Fruit fly (Drosophila melanogaster) whole organism, embryonic: ENCODE measurements around the gene CG31922.

ENCODE experiments used
- CG10209 ChIP-seq: fragments of 200-800 bp; sonication (Bioruptor generic); optimal IDR thresholded peaks from 3 replicates; lab custom pipeline; 2017; ENCODE audit warnings: missing biosample characterization, mild to moderate bottlenecking, missing genetic modification characterization, missing genetic modification reagents
- CG12391 ChIP-seq: fragments of 200-800 bp; sonication (Bioruptor generic); optimal IDR thresholded peaks from 3 replicates; lab custom pipeline; 2018; ENCODE audit warnings: missing biosample characterization, mild to moderate bottlenecking, missing genetic modification characterization, moderate library complexity
- CG13287 ChIP-seq: fragments of 200-800 bp; sonication (Bioruptor generic); IDR thresholded peaks from 2 replicates; pipeline ENCODE4 v1.3.6; 2022; ENCODE audit warnings: missing biosample characterization, missing genetic modification characterization; ENCODE audit not compliant: partially characterized antibody
- CG13424 ChIP-seq: fragments of 200-800 bp; sonication (Bioruptor generic); optimal IDR thresholded peaks from 2 replicates; lab custom pipeline; 2019; ENCODE audit warnings: missing biosample characterization, mild to moderate bottlenecking, missing genetic modification characterization, moderate library complexity
- CG13775 ChIP-seq: fragments of 200-800 bp; sonication (Bioruptor generic); optimal IDR thresholded peaks from 3 replicates; lab custom pipeline; 2017; ENCODE audit warnings: missing biosample characterization, mild to moderate bottlenecking, missing genetic modification characterization
- CG15269 ChIP-seq: fragments of 200-800 bp; sonication (Bioruptor generic); optimal IDR thresholded peaks from 2 replicates; lab custom pipeline; 2018; ENCODE audit warnings: missing biosample characterization, mild to moderate bottlenecking, missing genetic modification characterization, moderate library complexity
- CG17385 ChIP-seq: fragments of 200-800 bp; sonication (Bioruptor generic); optimal IDR thresholded peaks from 3 replicates; lab custom pipeline; 2018; ENCODE audit warnings: missing biosample characterization, mild to moderate bottlenecking, missing genetic modification characterization
- CG18599 ChIP-seq: fragments of 200-800 bp; sonication (Bioruptor generic); optimal IDR thresholded peaks from 3 replicates; lab custom pipeline; 2017; ENCODE audit warnings: missing biosample characterization, missing genetic modification characterization, mild to moderate bottlenecking, moderate library complexity, missing genetic modification reagents
- CG2678 ChIP-seq: fragments of 200-800 bp; sonication (Bioruptor generic); optimal IDR thresholded peaks from 3 replicates; lab custom pipeline; 2019; ENCODE audit warnings: missing biosample characterization, mild to moderate bottlenecking, missing genetic modification characterization, moderate library complexity
- CG2712 ChIP-seq: fragments of 200-800 bp; optimal IDR thresholded peaks from 3 replicates; lab custom pipeline; 2019; ENCODE audit warnings: missing biosample characterization, mild to moderate bottlenecking, missing genetic modification characterization, moderate library complexity
- CG30403 ChIP-seq: fragments of 200-800 bp; sonication (Bioruptor generic); optimal IDR thresholded peaks from 3 replicates; lab custom pipeline; 2016; ENCODE audit warnings: missing biosample characterization, missing genetic modification characterization
- CG31441 ChIP-seq: fragments of 200-800 bp; sonication (Bioruptor generic); IDR thresholded peaks from 2 replicates; pipeline ENCODE4 v1.3.6; 2022; ENCODE audit warnings: missing biosample characterization, missing genetic modification characterization
- CG3281 ChIP-seq: fragments of 200-800 bp; sonication (Bioruptor generic); optimal IDR thresholded peaks from 3 replicates; lab custom pipeline; 2017; ENCODE audit warnings: missing biosample characterization, mild to moderate bottlenecking, missing genetic modification characterization
- CG7556 ChIP-seq: fragments of 200-800 bp; sonication (Bioruptor generic); optimal IDR thresholded peaks from 2 replicates; lab custom pipeline; 2017; ENCODE audit warnings: missing biosample characterization, mild to moderate bottlenecking, missing genetic modification characterization
- CG7839 ChIP-seq: fragments of 200-800 bp; sonication (Bioruptor generic); optimal IDR thresholded peaks from 3 replicates; lab custom pipeline; 2018; ENCODE audit warnings: missing biosample characterization, mild to moderate bottlenecking, missing genetic modification characterization, moderate library complexity
- CG8924 ChIP-seq: fragments of 200-800 bp; optimal IDR thresholded peaks from 3 replicates; lab custom pipeline; 2019; ENCODE audit warnings: missing biosample characterization, mild to moderate bottlenecking, missing genetic modification characterization, moderate library complexity
- CG9727 ChIP-seq: fragments of 200-800 bp; sonication (Bioruptor generic); optimal IDR thresholded peaks from 3 replicates; lab custom pipeline; 2017; ENCODE audit warnings: missing biosample characterization, mild to moderate bottlenecking, missing genetic modification characterization
- CG9932 ChIP-seq: fragments of 200-800 bp; sonication (Bioruptor generic); IDR thresholded peaks from 2 replicates; pipeline ENCODE4 v1.3.6; 2022; ENCODE audit warnings: missing biosample characterization, missing genetic modification characterization
- CoRest ChIP-seq: fragments of 200-800 bp; sonication (Bioruptor generic); optimal IDR thresholded peaks from 3 replicates; lab custom pipeline; 2018; ENCODE audit warnings: missing biosample characterization, mild to moderate bottlenecking, missing genetic modification characterization, moderate library complexity
- Dfd ChIP-seq, 2 experiments: fragments of >200 bp; optimal IDR thresholded peaks; 2 replicates each; lab custom pipeline; 2017; ENCODE audit warnings: missing biosample characterization in 2 of 2, missing genetic modification characterization in 2 of 2
- Dref ChIP-seq: fragments of 200-800 bp; sonication (Bioruptor generic); IDR thresholded peaks from 2 replicates; pipeline ENCODE4 v1.3.6; 2022; ENCODE audit warnings: missing biosample characterization, missing genetic modification characterization
- Fer1 ChIP-seq: fragments of 200-800 bp; sonication (Bioruptor generic); optimal IDR thresholded peaks from 2 replicates; lab custom pipeline; 2017; ENCODE audit warnings: missing biosample characterization, mild to moderate bottlenecking, missing genetic modification characterization
- HHEX ChIP-seq: fragments of 200-800 bp; sonication (Bioruptor generic); optimal IDR thresholded peaks from 3 replicates; lab custom pipeline; 2017; ENCODE audit warnings: missing biosample characterization, mild to moderate bottlenecking, missing genetic modification characterization, missing genetic modification reagents
- Hmr ChIP-seq: fragments of 200-800 bp; sonication (Bioruptor generic); optimal IDR thresholded peaks from 3 replicates; lab custom pipeline; 2017; ENCODE audit warnings: mild to moderate bottlenecking, missing biosample characterization, missing genetic modification reagents, missing genetic modification characterization
- Max ChIP-seq: fragments of 200-800 bp; sonication (Bioruptor generic); optimal IDR thresholded peaks from 2 replicates; lab custom pipeline; 2016; ENCODE audit warnings: missing biosample characterization, mild to moderate bottlenecking, missing genetic modification characterization
- Meics ChIP-seq: fragments of 200-800 bp; sonication (Bioruptor generic); optimal IDR thresholded peaks from 2 replicates; lab custom pipeline; 2017; ENCODE audit warnings: missing biosample characterization, mild to moderate bottlenecking, missing genetic modification characterization
- Optix ChIP-seq: fragments of 200-800 bp; sonication (Bioruptor generic); IDR thresholded peaks from 3 replicates; pipeline ENCODE4 v1.3.6; 2022; ENCODE audit warnings: missing biosample characterization, missing genetic modification characterization
- PHDP ChIP-seq: fragments of 200-800 bp; sonication (Bioruptor generic); optimal IDR thresholded peaks from 3 replicates; lab custom pipeline; 2018; ENCODE audit warnings: missing biosample characterization, mild to moderate bottlenecking, missing genetic modification characterization, moderate library complexity
- Xbp1 ChIP-seq: fragments of 200-800 bp; sonication (Bioruptor generic); optimal IDR thresholded peaks from 3 replicates; lab custom pipeline; 2016; ENCODE audit warnings: missing biosample characterization, mild to moderate bottlenecking, missing genetic modification characterization
- az2 ChIP-seq: fragments of 200-800 bp; sonication (Bioruptor generic); optimal IDR thresholded peaks from 3 replicates; lab custom pipeline; 2016; ENCODE audit warnings: missing biosample characterization, missing genetic modification characterization
- bcd ChIP-seq: fragments of 200-800 bp; sonication (Bioruptor generic); optimal IDR thresholded peaks from 2 replicates; lab custom pipeline; 2017; ENCODE audit warnings: missing biosample characterization, mild to moderate bottlenecking, missing genetic modification characterization
- caup ChIP-seq: fragments of 200-800 bp; sonication (Bioruptor generic); optimal IDR thresholded peaks from 3 replicates; lab custom pipeline; 2017; ENCODE audit warnings: missing biosample characterization, mild to moderate bottlenecking, missing genetic modification characterization, moderate library complexity; ENCODE audit not compliant: severe bottlenecking
- fd64A ChIP-seq: fragments of 200-800 bp; sonication (Bioruptor generic); optimal IDR thresholded peaks from 3 replicates; lab custom pipeline; 2018; ENCODE audit warnings: missing biosample characterization, mild to moderate bottlenecking, missing genetic modification characterization
- fd96Cb ChIP-seq: fragments of 200-800 bp; sonication (Bioruptor generic); optimal IDR thresholded peaks from 2 replicates; lab custom pipeline; 2018; ENCODE audit warnings: missing biosample characterization, mild to moderate bottlenecking, missing genetic modification characterization, moderate library complexity
- gce ChIP-seq: fragments of 200-800 bp; sonication (Bioruptor generic); IDR thresholded peaks from 3 replicates; pipeline ENCODE4 v1.3.6; 2022; ENCODE audit warnings: missing biosample characterization, missing genetic modification characterization
- gfzf ChIP-seq: fragments of 200-800 bp; sonication (Bioruptor generic); optimal IDR thresholded peaks from 2 replicates; lab custom pipeline; 2016; ENCODE audit warnings: missing biosample characterization, mild to moderate bottlenecking, missing genetic modification characterization, moderate library complexity
- grau ChIP-seq: fragments of 200-800 bp; optimal IDR thresholded peaks from 3 replicates; lab custom pipeline; 2019; ENCODE audit warnings: missing biosample characterization, mild to moderate bottlenecking, missing genetic modification characterization, moderate library complexity
- hb ChIP-seq: fragments of 200-800 bp; sonication (Bioruptor generic); IDR thresholded peaks from 3 replicates; pipeline ENCODE4 v1.3.6; 2022; ENCODE audit warnings: missing biosample characterization, missing genetic modification characterization; ENCODE audit not compliant: partially characterized antibody
- lab ChIP-seq: fragments of 200-800 bp; sonication (Bioruptor generic); optimal IDR thresholded peaks from 3 replicates; lab custom pipeline; 2017; ENCODE audit warnings: missing biosample characterization, missing genetic modification characterization, mild to moderate bottlenecking, moderate library complexity, missing genetic modification reagents
- phol ChIP-seq: fragments of 200-800 bp; sonication (Bioruptor generic); optimal IDR thresholded peaks from 3 replicates; lab custom pipeline; 2018; ENCODE audit warnings: missing biosample characterization, mild to moderate bottlenecking, missing genetic modification characterization, moderate library complexity
- row ChIP-seq: fragments of 200-800 bp; sonication (Bioruptor generic); IDR thresholded peaks from 3 replicates; pipeline ENCODE4 v1.3.6; 2022; ENCODE audit warnings: missing biosample characterization, missing genetic modification characterization
- sens ChIP-seq: fragments of 200-800 bp; sonication (Bioruptor generic); peaks from one replicate; lab custom pipeline; 2016; ENCODE audit warnings: missing biosample characterization, missing genetic modification characterization
- slbo ChIP-seq: fragments of 200-800 bp; sonication (Bioruptor generic); IDR thresholded peaks from 2 replicates; pipeline ENCODE4 v1.3.6; 2022; ENCODE audit warnings: missing biosample characterization, missing genetic modification characterization
- unc-4 ChIP-seq: fragments of 200-800 bp; sonication (Bioruptor generic); IDR thresholded peaks from 2 replicates; pipeline ENCODE4 v1.3.6; 2022; ENCODE audit warnings: missing biosample characterization, missing genetic modification characterization; ENCODE audit not compliant: partially characterized antibody

Gene CG31922

dm6 chr2L:1135495-1135894 lies 34.5 kb upstream of the CG31922 start (continued):
- peak; percentile 56 for TF ChIP-seq CG7556 (GFP tag; lab: Kevin White, UChicago)
- 0 out of 3 replicates have a peak, but pooled peaks have one; percentile 33 for TF ChIP-seq row
- TF ChIP-seq CG17385 (GFP tag; lab: Kevin White, UChicago): peak; percentile 7
- 0 out of 2 replicates have a peak, but pooled peaks have one; percentile 30 for TF ChIP-seq CG31441
- peak; percentile 26 for TF ChIP-seq caup (GFP tag; lab: Kevin White, UChicago)
- no peak for TF ChIP-seq Max (GFP tag; lab: Kevin White, UChicago)
- TF ChIP-seq CG9932 (GFP tag; lab: Robert Waterston, UW): peak; percentile 12; the same call in 1 of the 2 replicates
- TF ChIP-seq bcd: peak; percentile 22
- TF ChIP-seq Hmr: peak; percentile 67
- peak; percentile 16 for TF ChIP-seq CG13775 (GFP tag; lab: Kevin White, UChicago)
- TF ChIP-seq gce (GFP tag; lab: Robert Waterston, UW): no peak
- TF ChIP-seq Xbp1 (GFP tag; lab: Kevin White, UChicago): peak; percentile 24
- peak; percentile 15 for TF ChIP-seq CoRest
- peak; percentile 32; the same call in 1 of the 2 replicates for TF ChIP-seq slbo (GFP tag; lab: Robert Waterston, UW)
- peak; percentile 35 for TF ChIP-seq PHDP (tag; lab: Kevin White, UChicago)
- no peak for TF ChIP-seq CG30403 (GFP tag; lab: Kevin White, UChicago)
- no peak for TF ChIP-seq Dref (GFP tag; lab: Robert Waterston, UW)
- TF ChIP-seq CG12391 (tag; lab: Kevin White, UChicago): peak; percentile 34
- TF ChIP-seq CG13287 (GFP tag; lab: Robert Waterston, UW): no peak
- TF ChIP-seq CG2712 (tag; lab: Kevin White, UChicago): peak; percentile 19
- peak; percentile 19 for TF ChIP-seq CG7839
- TF ChIP-seq Optix (GFP tag; lab: Robert Waterston, UW): no peak
- TF ChIP-seq gfzf (GFP tag; lab: Kevin White, UChicago): no peak
- peak; percentile 7 for TF ChIP-seq HHEX (GFP tag; lab: Kevin White, UChicago)
- TF ChIP-seq CG10209: peak; percentile 31
- TF ChIP-seq sens (GFP tag; lab: Kevin White, UChicago): peak; percentile 45
- peak; percentile 63 for TF ChIP-seq Meics (GFP tag; lab: Kevin White, UChicago)
- TF ChIP-seq CG2678 (tag; lab: Kevin White, UChicago): peak; percentile 60
- TF ChIP-seq CG9727 (GFP tag; lab: Kevin White, UChicago): peak; percentile 29
- TF ChIP-seq fd64A (GFP tag; lab: Kevin White, UChicago): no peak
- TF ChIP-seq Dfd (GFP tag; optimal IDR thresholded peaks at IDR 0.05; lab: Kevin White, UChicago): no peak
- no peak for TF ChIP-seq unc-4 (GFP tag; lab: Robert Waterston, UW)
- TF ChIP-seq lab (GFP tag; lab: Kevin White, UChicago): peak; percentile 62
- peak; percentile 44 for TF ChIP-seq CG8924 (tag; lab: Kevin White, UChicago)
- peak; percentile 8 for TF ChIP-seq az2
- no peak for TF ChIP-seq CG13424 (tag; lab: Kevin White, UChicago)
- TF ChIP-seq CG18599 (GFP tag; lab: Kevin White, UChicago): peak; percentile 71
- TF ChIP-seq Fer1 (GFP tag; lab: Kevin White, UChicago): peak; percentile 50
- peak; percentile 5 for TF ChIP-seq phol (tag; lab: Kevin White, UChicago)
- TF ChIP-seq fd96Cb (tag; lab: Kevin White, UChicago): no peak
- no peak for TF ChIP-seq hb
- TF ChIP-seq CG3281 (GFP tag; lab: Kevin White, UChicago): peak; percentile 47
- TF ChIP-seq grau: peak; percentile 36
- TF ChIP-seq CG15269 (tag; lab: Kevin White, UChicago): peak; percentile 34
